Fruit fly (Drosophila melanogaster) whole organism, embryonic: ENCODE results near the gene CG16953.

Experiments used
- B-H2 ChIP-seq: fragments of 200-800 bp; sonication (Bioruptor generic); optimal IDR thresholded peaks from 2 replicates; lab custom pipeline; 2018; ENCODE audit warnings: missing biosample characterization, mild to moderate bottlenecking, missing genetic modification characterization
- Bdp1 ChIP-seq: fragments of 200-800 bp; sonication (Bioruptor generic); optimal IDR thresholded peaks from 3 replicates; lab custom pipeline; 2016; ENCODE audit warnings: missing biosample characterization, missing genetic modification characterization
- BtbVII ChIP-seq: fragments of 200-800 bp; sonication (Bioruptor generic); optimal IDR thresholded peaks from 3 replicates; lab custom pipeline; 2017; ENCODE audit warnings: missing biosample characterization, mild to moderate bottlenecking, missing genetic modification characterization
- CG10147 ChIP-seq: fragments of 200-800 bp; sonication (Bioruptor generic); optimal IDR thresholded peaks from 2 replicates; lab custom pipeline; 2019; ENCODE audit warnings: missing biosample characterization, mild to moderate bottlenecking, missing genetic modification characterization, moderate library complexity
- CG10979 ChIP-seq: fragments of 200-800 bp; sonication (Bioruptor generic); optimal IDR thresholded peaks from 2 replicates; lab custom pipeline; 2018; ENCODE audit warnings: missing biosample characterization, mild to moderate bottlenecking, missing genetic modification characterization, moderate library complexity
- CG11093 ChIP-seq: fragments of 200-800 bp; sonication (Bioruptor generic); IDR thresholded peaks from 3 replicates; pipeline ENCODE4 v1.3.6; 2022; ENCODE audit warnings: missing biosample characterization, missing genetic modification characterization
- CG12391 ChIP-seq: fragments of 200-800 bp; sonication (Bioruptor generic); optimal IDR thresholded peaks from 3 replicates; lab custom pipeline; 2018; ENCODE audit warnings: missing biosample characterization, mild to moderate bottlenecking, missing genetic modification characterization, moderate library complexity
- CG1529 ChIP-seq: fragments of 200-800 bp; sonication (Bioruptor generic); optimal IDR thresholded peaks from 3 replicates; lab custom pipeline; 2018; ENCODE audit warnings: missing biosample characterization, missing genetic modification characterization
- CG1602 ChIP-seq: fragments of 200-800 bp; sonication (Bioruptor generic); optimal IDR thresholded peaks from 3 replicates; lab custom pipeline; 2016; ENCODE audit warnings: missing biosample characterization, missing genetic modification characterization
- CG17829 ChIP-seq: fragments of 200-800 bp; optimal IDR thresholded peaks from 2 replicates; lab custom pipeline; 2019; ENCODE audit warnings: missing biosample characterization, mild to moderate bottlenecking, missing genetic modification characterization, moderate library complexity
- CG2120 ChIP-seq: fragments of 200-800 bp; sonication (Bioruptor generic); optimal IDR thresholded peaks from 3 replicates; lab custom pipeline; 2016; ENCODE audit warnings: missing biosample characterization, missing genetic modification characterization
- CG30403 ChIP-seq: fragments of 200-800 bp; sonication (Bioruptor generic); optimal IDR thresholded peaks from 3 replicates; lab custom pipeline; 2016; ENCODE audit warnings: missing biosample characterization, missing genetic modification characterization
- CG31441 ChIP-seq: fragments of 200-800 bp; sonication (Bioruptor generic); IDR thresholded peaks from 2 replicates; pipeline ENCODE4 v1.3.6; 2022; ENCODE audit warnings: missing biosample characterization, missing genetic modification characterization
- CG3281 ChIP-seq: fragments of 200-800 bp; sonication (Bioruptor generic); optimal IDR thresholded peaks from 3 replicates; lab custom pipeline; 2017; ENCODE audit warnings: missing biosample characterization, mild to moderate bottlenecking, missing genetic modification characterization
- CG33213 ChIP-seq: fragments of 200-800 bp; sonication (Bioruptor generic); optimal IDR thresholded peaks from 3 replicates; lab custom pipeline; 2016; ENCODE audit warnings: missing biosample characterization, missing genetic modification characterization
- CG3995 ChIP-seq: fragments of 200-800 bp; sonication (Bioruptor generic); optimal IDR thresholded peaks from 3 replicates; lab custom pipeline; 2016; ENCODE audit warnings: missing biosample characterization, missing genetic modification characterization
- CG4328 ChIP-seq: fragments of 200-800 bp; sonication (Bioruptor generic); optimal IDR thresholded peaks from 3 replicates; lab custom pipeline; 2017; ENCODE audit warnings: missing biosample characterization, missing genetic modification reagents, missing genetic modification characterization
- CG7839 ChIP-seq: fragments of 200-800 bp; sonication (Bioruptor generic); optimal IDR thresholded peaks from 3 replicates; lab custom pipeline; 2018; ENCODE audit warnings: missing biosample characterization, mild to moderate bottlenecking, missing genetic modification characterization, moderate library complexity
- CG9727 ChIP-seq: fragments of 200-800 bp; sonication (Bioruptor generic); optimal IDR thresholded peaks from 3 replicates; lab custom pipeline; 2017; ENCODE audit warnings: missing biosample characterization, mild to moderate bottlenecking, missing genetic modification characterization
- CG9797 ChIP-seq: fragments of 200-800 bp; sonication (Bioruptor generic); optimal IDR thresholded peaks from 3 replicates; lab custom pipeline; 2018; ENCODE audit warnings: missing biosample characterization, mild to moderate bottlenecking, missing genetic modification characterization
- Camta ChIP-seq: fragments of 200-800 bp; sonication (Bioruptor generic); optimal IDR thresholded peaks from 2 replicates; lab custom pipeline; 2016; ENCODE audit warnings: missing biosample characterization, missing genetic modification characterization
- Dll ChIP-seq: fragments of 200-800 bp; sonication (Bioruptor generic); IDR thresholded peaks from 4 replicates; pipeline ENCODE4 v1.3.6; 2022; ENCODE audit warnings: missing biosample characterization, missing genetic modification characterization; ENCODE audit not compliant: partially characterized antibody
- Fer3 ChIP-seq: fragments of 200-800 bp; sonication (Bioruptor generic); optimal IDR thresholded peaks from 2 replicates; lab custom pipeline; 2018; ENCODE audit warnings: missing biosample characterization, mild to moderate bottlenecking, missing genetic modification characterization, moderate library complexity
- HmgD ChIP-seq: fragments of 200-800 bp; sonication (Bioruptor generic); optimal IDR thresholded peaks from 3 replicates; lab custom pipeline; 2016; ENCODE audit warnings: missing biosample characterization, missing genetic modification characterization
- Hmr ChIP-seq: fragments of 200-800 bp; sonication (Bioruptor generic); optimal IDR thresholded peaks from 3 replicates; lab custom pipeline; 2017; ENCODE audit warnings: mild to moderate bottlenecking, missing biosample characterization, missing genetic modification reagents, missing genetic modification characterization
- MBD-R2 ChIP-seq: fragments of 200-800 bp; sonication (Bioruptor generic); IDR thresholded peaks from 2 replicates; pipeline ENCODE4 v1.3.6; 2022; ENCODE audit warnings: missing biosample characterization, missing genetic modification characterization
- Med ChIP-seq: fragments of 200-800 bp; sonication (Bioruptor generic); peaks from one replicate; lab custom pipeline; 2016; ENCODE audit warnings: missing biosample characterization, missing genetic modification characterization, mild to moderate bottlenecking, inconsistent platforms, moderate library complexity
- NfI ChIP-seq: fragments of 200-800 bp; sonication (Bioruptor generic); optimal IDR thresholded peaks from 3 replicates; lab custom pipeline; 2018; ENCODE audit warnings: missing biosample characterization, mild to moderate bottlenecking, missing genetic modification characterization, moderate library complexity
- PHDP ChIP-seq: fragments of 200-800 bp; sonication (Bioruptor generic); optimal IDR thresholded peaks from 3 replicates; lab custom pipeline; 2018; ENCODE audit warnings: missing biosample characterization, mild to moderate bottlenecking, missing genetic modification characterization, moderate library complexity
- Xbp1 ChIP-seq: fragments of 200-800 bp; sonication (Bioruptor generic); optimal IDR thresholded peaks from 3 replicates; lab custom pipeline; 2016; ENCODE audit warnings: missing biosample characterization, mild to moderate bottlenecking, missing genetic modification characterization
- bab2 ChIP-seq: fragments of 200-800 bp; sonication (Bioruptor generic); optimal IDR thresholded peaks from 2 replicates; lab custom pipeline; 2016; ENCODE audit warnings: missing biosample characterization, missing genetic modification characterization
- bcd ChIP-seq: fragments of 200-800 bp; sonication (Bioruptor generic); optimal IDR thresholded peaks from 2 replicates; lab custom pipeline; 2017; ENCODE audit warnings: missing biosample characterization, mild to moderate bottlenecking, missing genetic modification characterization
- gfzf ChIP-seq: fragments of 200-800 bp; sonication (Bioruptor generic); optimal IDR thresholded peaks from 2 replicates; lab custom pipeline; 2016; ENCODE audit warnings: missing biosample characterization, mild to moderate bottlenecking, missing genetic modification characterization, moderate library complexity
- hbn ChIP-seq: fragments of 200-800 bp; sonication (Bioruptor generic); IDR thresholded peaks from 2 replicates; pipeline ENCODE4 v1.3.6; 2022; ENCODE audit warnings: missing biosample characterization, missing genetic modification characterization; ENCODE audit not compliant: partially characterized antibody
- hkb ChIP-seq, 2 experiments: fragments of 200-800 bp in 1 of 2; fragments of >200 bp in 1 of 2; sonication (Bioruptor generic) in 1 of 2; IDR thresholded peaks in 1 of 2; optimal IDR thresholded peaks in 1 of 2; 2 replicates each; pipeline versions ENCODE4 v1.3.6 to Lab custom; 2017 to 2022; ENCODE audit warnings: missing biosample characterization in 1 of 2, missing genetic modification characterization in 1 of 2
- jigr1 ChIP-seq: fragments of 200-800 bp; sonication (Bioruptor generic); IDR thresholded peaks from 3 replicates; pipeline ENCODE4 v1.3.6; 2022; ENCODE audit warnings: missing biosample characterization, missing genetic modification characterization
- kay ChIP-seq: fragments of 200-800 bp; sonication (Bioruptor generic); optimal IDR thresholded peaks from 2 replicates; lab custom pipeline; 2016; ENCODE audit warnings: missing biosample characterization, missing genetic modification characterization
- knrl ChIP-seq: fragments of 200-800 bp; sonication (Bioruptor generic); IDR thresholded peaks from 3 replicates; pipeline ENCODE4 v1.3.6; 2022; ENCODE audit warnings: missing biosample characterization, missing genetic modification characterization; ENCODE audit not compliant: partially characterized antibody
- lab ChIP-seq: fragments of 200-800 bp; sonication (Bioruptor generic); optimal IDR thresholded peaks from 3 replicates; lab custom pipeline; 2017; ENCODE audit warnings: missing biosample characterization, missing genetic modification characterization, mild to moderate bottlenecking, moderate library complexity, missing genetic modification reagents
- pita ChIP-seq: fragments of 200-800 bp; sonication (Bioruptor generic); optimal IDR thresholded peaks from 2 replicates; lab custom pipeline; 2017; ENCODE audit warnings: missing biosample characterization, mild to moderate bottlenecking, missing genetic modification characterization
- prd ChIP-seq, 3 experiments: fragments of >200 bp in 2 of 3; fragments of 200-800 bp in 1 of 3; sonication (Bioruptor generic) in 1 of 3; optimal IDR thresholded peaks in 2 of 3; IDR thresholded peaks in 1 of 3; 2 replicates in 2 of 3; 3 replicates in 1 of 3; pipeline versions ENCODE4 v1.3.6 to Lab custom; 2017 to 2022; ENCODE audit warnings: missing biosample characterization in 1 of 3, missing genetic modification characterization in 1 of 3
- row ChIP-seq: fragments of 200-800 bp; sonication (Bioruptor generic); IDR thresholded peaks from 3 replicates; pipeline ENCODE4 v1.3.6; 2022; ENCODE audit warnings: missing biosample characterization, missing genetic modification characterization
- sens ChIP-seq: fragments of 200-800 bp; sonication (Bioruptor generic); peaks from one replicate; lab custom pipeline; 2016; ENCODE audit warnings: missing biosample characterization, missing genetic modification characterization
- so ChIP-seq: fragments of 200-800 bp; sonication (Bioruptor generic); IDR thresholded peaks from 3 replicates; pipeline ENCODE4 v1.3.6; 2022; ENCODE audit warnings: missing biosample characterization, missing genetic modification characterization
- stwl ChIP-seq: fragments of 200-800 bp; sonication (Bioruptor generic); optimal IDR thresholded peaks from 3 replicates; lab custom pipeline; 2018; ENCODE audit warnings: missing biosample characterization, mild to moderate bottlenecking, missing genetic modification characterization, moderate library complexity
- sug ChIP-seq: fragments of 200-800 bp; optimal IDR thresholded peaks from 2 replicates; lab custom pipeline; 2019; ENCODE audit warnings: missing biosample characterization, mild to moderate bottlenecking, missing genetic modification characterization, moderate library complexity
- tgo ChIP-seq: fragments of 200-800 bp; sonication (Bioruptor generic); IDR thresholded peaks from 3 replicates; pipeline ENCODE4 v1.3.6; 2022; ENCODE audit warnings: missing biosample characterization, missing genetic modification characterization
- twi ChIP-seq: fragments of 200-800 bp; optimal IDR thresholded peaks from 2 replicates; lab custom pipeline; 2019; ENCODE audit warnings: missing biosample characterization, mild to moderate bottlenecking, missing genetic modification characterization, moderate library complexity
- unpg ChIP-seq: fragments of 200-800 bp; sonication (Bioruptor generic); optimal IDR thresholded peaks from 3 replicates; lab custom pipeline; 2018; ENCODE audit warnings: missing biosample characterization, mild to moderate bottlenecking, missing genetic modification characterization, moderate library complexity

Gene CG16953

dm6 chr3R:20588480-20588785, 2.8 kb upstream of the CG16953 start, which contains the start of gene Srp72:
TSS of gene Srp72 (plus strand) at chr3R:20588711.
- TF ChIP-seq gfzf (GFP tag; lab: Kevin White, UChicago), result peak; percentile 56
- TF ChIP-seq CG10147 (GFP tag; lab: Kevin White, UChicago), result peak; percentile 45
- TF ChIP-seq MBD-R2 (GFP tag; lab: Robert Waterston, UW), result peak; percentile 19; the same call in 1 of the 2 replicates
- peak; percentile 51 for TF ChIP-seq CG2120 (GFP tag; lab: Kevin White, UChicago)
- TF ChIP-seq stwl, result peak; percentile 59
- 0 out of 3 replicates have a peak, but pooled peaks have one; percentile 41 for TF ChIP-seq so
- TF ChIP-seq kay (GFP tag; lab: Kevin White, UChicago), result peak; percentile 10
- TF ChIP-seq CG33213 (GFP tag; lab: Kevin White, UChicago), result peak; percentile 18
- TF ChIP-seq CG9727 (GFP tag; lab: Kevin White, UChicago), result peak; percentile 66
- 0 out of 2 replicates have a peak, but pooled peaks have one; percentile 21 for TF ChIP-seq CG31441 (GFP tag; lab: Robert Waterston, UW)
- TF ChIP-seq CG17829, result peak; percentile 52
- TF ChIP-seq pita (GFP tag; lab: Kevin White, UChicago), result no peak
- TF ChIP-seq Fer3, result peak; percentile 57
- peak; percentile 42 for TF ChIP-seq CG3281
- TF ChIP-seq jigr1 (GFP tag; lab: Robert Waterston, UW), result peak; percentile 52; the same call in 1 of the 3 replicates
- TF ChIP-seq CG1529 (GFP tag; lab: Kevin White, UChicago), result peak; percentile 23
- no peak for TF ChIP-seq BtbVII (GFP tag; lab: Kevin White, UChicago)
- peak; percentile 45 for TF ChIP-seq unpg (GFP tag; lab: Kevin White, UChicago)
- peak; percentile 82 for TF ChIP-seq sens (GFP tag; lab: Kevin White, UChicago)
- peak; percentile 20 for TF ChIP-seq bab2 (GFP tag; lab: Kevin White, UChicago)
- TF ChIP-seq CG7839 (tag; lab: Kevin White, UChicago), result peak; percentile 49
- no peak for TF ChIP-seq Bdp1 (GFP tag; lab: Kevin White, UChicago)
- TF ChIP-seq lab (GFP tag; lab: Kevin White, UChicago), result peak; percentile 58
- TF ChIP-seq Camta (GFP tag; lab: Kevin White, UChicago), result no peak
- TF ChIP-seq CG9797 (GFP tag; lab: Kevin White, UChicago), result peak; percentile 59
- no peak for TF ChIP-seq hbn (GFP tag; lab: Robert Waterston, UW)
- peak; percentile 78 for TF ChIP-seq CG12391 (tag; lab: Kevin White, UChicago)
- no peak for TF ChIP-seq B-H2
- TF ChIP-seq Xbp1 (GFP tag; lab: Kevin White, UChicago), result peak; percentile 66
- peak; percentile 31 for TF ChIP-seq NfI (GFP tag; lab: Kevin White, UChicago)
- peak; percentile 28 for TF ChIP-seq twi (tag; lab: Kevin White, UChicago)
- no peak for TF ChIP-seq prd (optimal IDR thresholded peaks at IDR 0.05; lab: Kevin White, UChicago)
- TF ChIP-seq prd (GFP tag; IDR thresholded peaks at IDR 0.05; lab: Robert Waterston, UW), result peak; percentile 59
- TF ChIP-seq hkb (optimal IDR thresholded peaks at IDR 0.05; lab: Kevin White, UChicago), result no peak
- TF ChIP-seq hkb (GFP tag; IDR thresholded peaks at IDR 0.05; lab: Robert Waterston, UW), result peak; percentile 63
- peak; percentile 15 for TF ChIP-seq PHDP (tag; lab: Kevin White, UChicago)
- peak; percentile 21 for TF ChIP-seq CG3995 (GFP tag; lab: Kevin White, UChicago)
- peak; percentile 37 for TF ChIP-seq Hmr (GFP tag; lab: Kevin White, UChicago)
- TF ChIP-seq row (GFP tag; lab: Robert Waterston, UW), result peak; percentile 68
- no peak for TF ChIP-seq knrl (GFP tag; lab: Robert Waterston, UW)
- TF ChIP-seq HmgD (GFP tag; lab: Kevin White, UChicago), result no peak
- TF ChIP-seq CG10979 (tag; lab: Kevin White, UChicago), result peak; percentile 11
- peak; percentile 68 for TF ChIP-seq CG30403 (GFP tag; lab: Kevin White, UChicago)
- TF ChIP-seq tgo (GFP tag; lab: Robert Waterston, UW), result peak; percentile 27; the same call in 1 of the 3 replicates
- no peak for TF ChIP-seq CG11093 (GFP tag; lab: Robert Waterston, UW)
- peak; percentile 40 for TF ChIP-seq sug
- 0 out of 4 replicates have a peak, but pooled peaks have one; percentile 43 for TF ChIP-seq Dll (GFP tag; lab: Robert Waterston, UW)
- TF ChIP-seq CG4328 (GFP tag; lab: Kevin White, UChicago), result peak; percentile 29
- peak; percentile 86 for TF ChIP-seq Med (GFP tag; lab: Kevin White, UChicago)
- peak; percentile 20 for TF ChIP-seq CG1602 (GFP tag; lab: Kevin White, UChicago)
- TF ChIP-seq bcd (GFP tag; lab: Kevin White, UChicago), result peak; percentile 21
